Worm (Caenorhabditis elegans) whole organism, L3 larva: ENCODE data around the gene ndus-8.

Experiments
- R02D3.7 ChIP-seq: fragments of 150-350 bp; optimal IDR thresholded peaks from 2 replicates; lab custom pipeline; 2014; ENCODE audit warnings: missing biosample characterization, missing genetic modification characterization
- ama-1 ChIP-seq: fragments of 150-350 bp; optimal IDR thresholded peaks from 2 replicates; lab custom pipeline; 2018
- ceh-16 ChIP-seq: sonication (generic microtip); optimal IDR thresholded peaks from 2 replicates; lab custom pipeline; 2017; ENCODE audit warnings: missing biosample characterization, missing genetic modification characterization
- ceh-28 ChIP-seq: fragments of 150-350 bp; optimal IDR thresholded peaks from 2 replicates; lab custom pipeline; 2014; ENCODE audit warnings: missing biosample characterization, missing genetic modification reagents, missing genetic modification characterization
- ceh-82 ChIP-seq: fragments of 150-350 bp; optimal IDR thresholded peaks from 2 replicates; lab custom pipeline; 2014; ENCODE audit warnings: missing biosample characterization, missing genetic modification characterization
- ceh-9 ChIP-seq: sonication (generic microtip); optimal IDR thresholded peaks from 2 replicates; lab custom pipeline; 2018; ENCODE audit warnings: missing biosample characterization, missing genetic modification characterization
- daf-12 ChIP-seq: fragments of 150-350 bp; optimal IDR thresholded peaks from 2 replicates; lab custom pipeline; 2014; ENCODE audit warnings: missing biosample characterization, missing genetic modification reagents, missing genetic modification characterization
- egl-27 ChIP-seq: sonication (generic microtip); optimal IDR thresholded peaks from 4 replicates; lab custom pipeline; 2017; ENCODE audit warnings: missing biosample characterization, missing genetic modification reagents, missing genetic modification characterization
- egl-5 ChIP-seq: fragments of 150-350 bp; optimal IDR thresholded peaks from 2 replicates; lab custom pipeline; 2017; ENCODE audit warnings: missing biosample characterization, missing genetic modification reagents, missing genetic modification characterization, inconsistent platforms
- elt-1 ChIP-seq: fragments of 150-350 bp; optimal IDR thresholded peaks from 2 replicates; lab custom pipeline; 2014; ENCODE audit warnings: missing biosample characterization, missing genetic modification characterization
- elt-2 ChIP-seq: sonication (generic microtip); optimal IDR thresholded peaks from 2 replicates; lab custom pipeline; 2016; ENCODE audit warnings: missing genetic modification reagents, mild to moderate bottlenecking, missing genetic modification characterization, missing compliant biosample characterization
- eor-1 ChIP-seq, 2 experiments: fragments of 150-350 bp; optimal IDR thresholded peaks; 2 replicates each; lab custom pipeline; 2014 to 2018; ENCODE audit warnings: missing biosample characterization in 2 of 2, missing genetic modification characterization in 2 of 2
- fkh-10 ChIP-seq: sonication (generic microtip); optimal IDR thresholded peaks from 2 replicates; lab custom pipeline; 2017; ENCODE audit warnings: missing biosample characterization, missing genetic modification reagents, missing genetic modification characterization
- fkh-2 ChIP-seq: fragments of 150-350 bp; optimal IDR thresholded peaks from 2 replicates; lab custom pipeline; 2014; ENCODE audit warnings: missing biosample characterization, missing genetic modification reagents, missing genetic modification characterization
- fos-1 ChIP-seq: fragments of 150-350 bp; optimal IDR thresholded peaks from 2 replicates; lab custom pipeline; 2014; ENCODE audit warnings: missing biosample characterization, missing genetic modification characterization
- jun-1 ChIP-seq: fragments of 150-350 bp; optimal IDR thresholded peaks from 2 replicates; lab custom pipeline; 2014; ENCODE audit warnings: missing biosample characterization, missing genetic modification reagents, missing genetic modification characterization
- lin-15B ChIP-seq: fragments of 150-350 bp; optimal IDR thresholded peaks from 2 replicates; lab custom pipeline; 2014; ENCODE audit warnings: missing biosample characterization, missing genetic modification characterization
- lin-39 ChIP-seq: fragments of 150-350 bp; optimal IDR thresholded peaks from 2 replicates; lab custom pipeline; 2018; ENCODE audit warnings: missing biosample characterization, missing genetic modification reagents, missing genetic modification characterization
- lsy-12 ChIP-seq: sonication (generic microtip); optimal IDR thresholded peaks from 2 replicates; lab custom pipeline; 2016; ENCODE audit warnings: mild to moderate bottlenecking, missing genetic modification characterization, missing compliant biosample characterization
- mdl-1 ChIP-seq: fragments of 150-350 bp; optimal IDR thresholded peaks from 2 replicates; lab custom pipeline; 2014; ENCODE audit warnings: missing biosample characterization, missing genetic modification characterization
- mml-1 ChIP-seq: fragments of 150-350 bp; sonication (generic microtip); optimal IDR thresholded peaks from 3 replicates; lab custom pipeline; 2014; ENCODE audit warnings: missing biosample characterization, missing genetic modification characterization
- nfya-1 ChIP-seq: sonication (generic microtip); optimal IDR thresholded peaks from 2 replicates; lab custom pipeline; 2017; ENCODE audit warnings: missing genetic modification characterization, mild to moderate bottlenecking, missing compliant biosample characterization, antibody characterized with exemption, moderate library complexity; ENCODE audit not compliant: insufficient read depth
- nhr-12 ChIP-seq: fragments of 150-350 bp; optimal IDR thresholded peaks from 2 replicates; lab custom pipeline; 2014; ENCODE audit warnings: missing biosample characterization, missing genetic modification characterization
- nhr-23 ChIP-seq: fragments of 150-350 bp; optimal IDR thresholded peaks from 2 replicates; lab custom pipeline; 2014; ENCODE audit warnings: missing biosample characterization, missing genetic modification reagents, missing genetic modification characterization
- nhr-25 ChIP-seq: sonication (generic microtip); optimal IDR thresholded peaks from 2 replicates; lab custom pipeline; 2017; ENCODE audit warnings: missing biosample characterization, missing genetic modification characterization
- nhr-28 ChIP-seq: fragments of 150-350 bp; optimal IDR thresholded peaks from 2 replicates; lab custom pipeline; 2014; ENCODE audit warnings: missing biosample characterization, missing genetic modification characterization
- nhr-43 ChIP-seq: sonication (generic microtip); optimal IDR thresholded peaks from 2 replicates; lab custom pipeline; 2016; ENCODE audit warnings: mild to moderate bottlenecking, missing genetic modification characterization, missing compliant biosample characterization; ENCODE audit not compliant: poor library complexity, severe bottlenecking
- nhr-67 ChIP-seq: fragments of 150-350 bp; optimal IDR thresholded peaks from 2 replicates; lab custom pipeline; 2014; ENCODE audit warnings: missing biosample characterization, missing genetic modification characterization
- nhr-76 ChIP-seq: fragments of 150-350 bp; sonication (generic microtip); optimal IDR thresholded peaks from 5 replicates; lab custom pipeline; 2014; ENCODE audit warnings: missing biosample characterization, missing genetic modification characterization
- nhr-77 ChIP-seq: fragments of 150-350 bp; optimal IDR thresholded peaks from 2 replicates; lab custom pipeline; 2014; ENCODE audit warnings: missing biosample characterization, missing genetic modification characterization
- pha-4 ChIP-seq: fragments of 150-350 bp; optimal IDR thresholded peaks from 2 replicates; lab custom pipeline; 2014; ENCODE audit warnings: missing biosample characterization, missing genetic modification reagents, missing genetic modification characterization
- pqm-1 ChIP-seq: fragments of 150-350 bp; optimal IDR thresholded peaks from 2 replicates; lab custom pipeline; 2017; ENCODE audit warnings: missing biosample characterization, missing genetic modification characterization, inconsistent platforms
- sea-2 ChIP-seq: fragments of 150-350 bp; sonication (generic microtip); optimal IDR thresholded peaks from 4 replicates; lab custom pipeline; 2014; ENCODE audit warnings: missing biosample characterization, missing genetic modification reagents, missing genetic modification characterization
- skn-1 ChIP-seq: fragments of 150-350 bp; optimal IDR thresholded peaks from 2 replicates; lab custom pipeline; 2014; ENCODE audit warnings: missing biosample characterization, missing genetic modification characterization
- snpc-4 ChIP-seq: fragments of 150-350 bp; optimal IDR thresholded peaks from 2 replicates; lab custom pipeline; 2014; ENCODE audit warnings: missing biosample characterization, missing genetic modification characterization
- tbx-2 ChIP-seq: sonication (generic microtip); optimal IDR thresholded peaks from 2 replicates; lab custom pipeline; 2016; ENCODE audit warnings: mild to moderate bottlenecking, missing genetic modification characterization, missing compliant biosample characterization
- unc-62 ChIP-seq: fragments of 150-350 bp; sonication (generic microtip); optimal IDR thresholded peaks from 4 replicates; lab custom pipeline; 2014; ENCODE audit warnings: missing biosample characterization, missing genetic modification reagents, missing genetic modification characterization
- zag-1 ChIP-seq: fragments of 150-350 bp; optimal IDR thresholded peaks from 2 replicates; lab custom pipeline; 2014; ENCODE audit warnings: missing biosample characterization, missing genetic modification characterization
- ztf-11 ChIP-seq: fragments of 150-350 bp; optimal IDR thresholded peaks from 2 replicates; lab custom pipeline; 2014; ENCODE audit warnings: missing biosample characterization, missing genetic modification characterization

Gene ndus-8

ce11 chrIII:7272828-7273227 lies 38.8 kb upstream of the ndus-8 start (continued):
- TF ChIP-seq elt-1 (tag; lab: Kevin White, UChicago) (no peak), unc-62 (no peak), nhr-67 (no peak), ceh-82 (no peak), eor-1 (tag; optimal IDR thresholded peaks at IDR 0.05; lab: Kevin White, UChicago) (no peak), egl-27 (tag; lab: Kevin White, UChicago) (peak; percentile 7), mdl-1 (tag; lab: Kevin White, UChicago) (no peak), tbx-2 (tag; lab: Kevin White, UChicago) (no peak), lin-39 (no peak), nfya-1 (tag; lab: Kevin White, UChicago) (peak; percentile 16), skn-1 (tag; lab: Kevin White, UChicago) (no peak), nhr-12 (no peak), nhr-43 (peak; percentile 79), mml-1 (tag; lab: Kevin White, UChicago) (no peak), R02D3.7 (tag; lab: Kevin White, UChicago) (no peak), ceh-28 (tag; lab: Kevin White, UChicago) (no peak)

DNA sequence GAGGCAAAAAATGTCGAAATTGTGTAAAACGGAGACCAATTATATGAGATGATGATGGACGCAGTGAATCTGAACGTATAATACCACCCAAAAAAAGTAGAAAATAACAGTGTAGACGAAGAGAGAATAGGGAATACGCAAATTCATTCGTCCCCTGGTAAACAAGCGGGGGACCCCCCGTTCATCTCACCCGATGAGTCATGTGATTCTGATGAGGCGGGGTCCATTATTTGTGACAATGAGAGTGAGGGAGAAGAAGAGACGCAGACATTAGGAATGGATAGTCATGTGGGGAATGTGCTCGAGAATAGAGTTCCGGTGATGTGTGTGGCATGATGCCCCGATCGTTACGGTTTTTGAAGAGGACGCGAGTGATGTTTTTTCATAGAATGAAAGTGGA lies 38.1 kb upstream of the ndus-8 start:
- TF ChIP-seq fkh-10 (GFP tag; lab: Kevin White, UChicago) (no peak), nfya-1 (tag; lab: Kevin White, UChicago) (peak; percentile 47), jun-1 (tag; lab: Kevin White, UChicago) (peak; percentile 71), pqm-1 (tag; lab: Kevin White, UChicago) (peak; percentile 1), egl-5 (peak; percentile 92), ceh-9 (tag; lab: Kevin White, UChicago) (no peak), mdl-1 (tag; lab: Kevin White, UChicago) (no peak), ama-1 (lab: Kevin White, UChicago) (peak; percentile 22), fos-1 (tag; lab: Kevin White, UChicago) (no peak), nhr-25 (tag; lab: Kevin White, UChicago) (peak; percentile 4), pha-4 (tag; lab: Kevin White, UChicago) (peak; percentile 84), ztf-11 (tag; lab: Kevin White, UChicago) (no peak), nhr-43 (peak; percentile 22), sea-2 (GFP tag; lab: Kevin White, UChicago) (no peak), lsy-12 (tag; lab: Kevin White, UChicago) (peak; percentile 20), snpc-4 (tag; lab: Kevin White, UChicago) (no peak), nhr-76 (no peak), fkh-2 (no peak), lin-15B (tag; lab: Kevin White, UChicago) (no peak), nhr-67 (no peak), lin-39 (peak; percentile 31), nhr-12 (no peak), nhr-23 (tag; lab: Kevin White, UChicago) (peak; percentile 38), elt-2 (tag; lab: Kevin White, UChicago) (peak; percentile 14)

DNA sequence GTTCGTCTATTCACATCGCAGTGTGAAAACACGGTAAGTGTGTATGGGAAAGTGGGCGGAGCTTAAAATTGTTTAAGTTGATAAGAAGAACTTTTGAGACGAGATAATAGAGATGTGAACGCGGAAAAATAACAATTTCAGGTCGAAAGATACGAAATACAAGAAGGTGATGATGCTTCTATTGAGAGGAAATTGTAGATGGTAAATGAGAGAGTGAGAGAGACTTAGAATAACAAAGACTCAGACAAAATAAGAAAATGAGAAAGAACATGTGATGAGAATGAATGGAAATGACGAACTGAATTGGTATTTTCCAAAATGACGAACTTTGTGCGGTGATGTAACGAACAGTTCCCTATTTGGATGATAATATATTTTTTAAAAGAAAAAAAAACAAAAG lies 37.1 kb upstream of the ndus-8 start:
- TF ChIP-seq nhr-77 (tag; lab: Kevin White, UChicago) (no peak), nfya-1 (tag; lab: Kevin White, UChicago) (no peak), nhr-67 (no peak), ceh-16 (tag; lab: Kevin White, UChicago) (no peak), elt-2 (tag; lab: Kevin White, UChicago) (peak; percentile 51), nhr-23 (tag; lab: Kevin White, UChicago) (peak; percentile 42), eor-1 (tag; optimal IDR thresholded peaks at IDR 0.05; lab: Kevin White, UChicago) (no peak), R02D3.7 (tag; lab: Kevin White, UChicago) (no peak), ceh-28 (tag; lab: Kevin White, UChicago) (no peak), pha-4 (tag; lab: Kevin White, UChicago) (peak; percentile 12), ceh-9 (tag; lab: Kevin White, UChicago) (no peak), nhr-12 (no peak)

- TF ChIP-seq zag-1 (tag; lab: Kevin White, UChicago) (no peak), skn-1 (tag; lab: Kevin White, UChicago) (no peak), pqm-1 (tag; lab: Kevin White, UChicago) (no peak), ceh-28 (tag; lab: Kevin White, UChicago) (no peak), eor-1 (tag; optimal IDR thresholded peaks at IDR 0.05; lab: Kevin White, UChicago) (no peak), daf-12 (tag; lab: Kevin White, UChicago) (no peak), fos-1 (tag; lab: Kevin White, UChicago) (no peak), nhr-28 (tag; lab: Kevin White, UChicago) (no peak), nhr-12 (no peak), ceh-9 (tag; lab: Kevin White, UChicago) (no peak), egl-27 (tag; lab: Kevin White, UChicago) (no peak)
These were observed 29.0 kb upstream of the ndus-8 start for ce11 chrIII:7263028-7263427.
